Fruit fly (Drosophila melanogaster) whole organism, prepupa: ENCODE measurements around the gene CG43219.

Source experiments
- Blimp-1 ChIP-seq: fragments of 200-800 bp; sonication (Bioruptor generic); optimal IDR thresholded peaks from 3 replicates; lab custom pipeline; 2017; ENCODE audit warnings: missing biosample characterization, missing genetic modification characterization, mild to moderate bottlenecking, moderate library complexity, missing genetic modification reagents
- CG11762 ChIP-seq: fragments of 200-800 bp; sonication (Bioruptor generic); optimal IDR thresholded peaks from 3 replicates; lab custom pipeline; 2016; ENCODE audit warnings: missing biosample characterization, missing genetic modification characterization; ENCODE audit not compliant: insufficient read depth
- CG15336 ChIP-seq: fragments of 200-800 bp; sonication (Bioruptor generic); IDR thresholded peaks from 2 replicates; pipeline ENCODE4 v1.3.6; 2022; ENCODE audit warnings: missing biosample characterization, missing genetic modification characterization
- CG16779 ChIP-seq: fragments of 200-800 bp; sonication (Bioruptor generic); optimal IDR thresholded peaks from 3 replicates; lab custom pipeline; 2017; ENCODE audit warnings: missing biosample characterization, mild to moderate bottlenecking, missing genetic modification characterization
- CG6163 ChIP-seq: fragments of 200-800 bp; sonication (Bioruptor generic); IDR thresholded peaks from 3 replicates; pipeline ENCODE4 v1.3.6; 2022; ENCODE audit warnings: missing biosample characterization, missing genetic modification characterization
- Lpt ChIP-seq: fragments of 200-800 bp; sonication (Bioruptor generic); optimal IDR thresholded peaks from 3 replicates; lab custom pipeline; 2016; ENCODE audit warnings: missing biosample characterization, missing genetic modification characterization
- dac ChIP-seq: fragments of 200-800 bp; sonication (Bioruptor generic); optimal IDR thresholded peaks from 2 replicates; lab custom pipeline; 2017; ENCODE audit warnings: missing biosample characterization, mild to moderate bottlenecking, missing genetic modification characterization
- eg ChIP-seq: fragments of 200-800 bp; sonication (Bioruptor generic); IDR thresholded peaks from 3 replicates; pipeline ENCODE4 v1.3.6; 2022; ENCODE audit warnings: missing biosample characterization, missing genetic modification characterization
- pdm3 ChIP-seq: fragments of 200-800 bp; sonication (Bioruptor generic); optimal IDR thresholded peaks from 3 replicates; lab custom pipeline; 2016; ENCODE audit warnings: missing biosample characterization, missing genetic modification characterization
- salr ChIP-seq, 2 experiments: fragments of 200-800 bp; sonication (Bioruptor generic); optimal IDR thresholded peaks; 3 replicates each; lab custom pipeline; 2016 to 2018; ENCODE audit warnings: missing biosample characterization in 2 of 2, missing genetic modification characterization in 2 of 2, mild to moderate bottlenecking in 1 of 2
- spab ChIP-seq: fragments of 200-800 bp; sonication (Bioruptor generic); optimal IDR thresholded peaks from 2 replicates; lab custom pipeline; 2017; ENCODE audit warnings: missing biosample characterization, mild to moderate bottlenecking, missing genetic modification characterization, missing genetic modification reagents
- topi ChIP-seq: fragments of 200-800 bp; sonication (Bioruptor generic); optimal IDR thresholded peaks from 3 replicates; lab custom pipeline; 2016; ENCODE audit warnings: missing biosample characterization, missing genetic modification characterization

- TF ChIP-seq Lpt (GFP tag; lab: Kevin White, UChicago) (no peak), pdm3 (GFP tag; lab: Kevin White, UChicago) (no peak), CG11762 (GFP tag; lab: Kevin White, UChicago) (no peak), spab (GFP tag; lab: Kevin White, UChicago) (no peak), dac (GFP tag; lab: Kevin White, UChicago) (no peak), eg (GFP tag; lab: Robert Waterston, UW) (no peak), topi (GFP tag; lab: Kevin White, UChicago) (no peak), CG15336 (no peak), CG6163 (GFP tag; lab: Robert Waterston, UW) (peak; percentile 44; the same call in 1 of the 3 replicates), Blimp-1 (GFP tag; lab: Kevin White, UChicago) (no peak), CG16779 (tag; lab: Kevin White, UChicago) (no peak), salr (GFP tag; optimal IDR thresholded peaks at IDR 0.05; lab: Kevin White, UChicago) (no peak)
These were observed 1.0 kb upstream of the CG43219 start for dm6 chr3L:21219160-21219559.
